Worm (Caenorhabditis elegans) whole organism, L4 larva: Measurements from ENCODE around the gene str-249.

ENCODE experiments used
- D1046.2 ChIP-seq: fragments of 200-800 bp; sonication (Bioruptor generic); IDR thresholded peaks from 2 replicates; pipeline ENCODE4 v1.3.6; 2022; ENCODE audit warnings: missing genetic modification characterization, missing compliant biosample characterization
- F10B5.3 ChIP-seq: sonication (generic microtip); optimal IDR thresholded peaks from 2 replicates; lab custom pipeline; 2016; ENCODE audit warnings: mild to moderate bottlenecking, missing genetic modification characterization, missing compliant biosample characterization
- F26F4.8 ChIP-seq: fragments of 200-800 bp; sonication (Bioruptor generic); conservative IDR thresholded peaks from 2 replicates; pipeline ENCODE4 v1.3.6; 2022; ENCODE audit warnings: missing genetic modification characterization, missing compliant biosample characterization
- F37D6.2 ChIP-seq: sonication (generic microtip); optimal IDR thresholded peaks from 2 replicates; lab custom pipeline; 2016; ENCODE audit warnings: mild to moderate bottlenecking, missing genetic modification characterization, missing compliant biosample characterization
- T26A8.4 ChIP-seq: fragments of 200-800 bp; sonication (Bioruptor generic); IDR thresholded peaks from 2 replicates; pipeline ENCODE4 v1.3.6; 2022; ENCODE audit warnings: missing genetic modification characterization, missing compliant biosample characterization
- Y48G9A.11 ChIP-seq: fragments of 200-800 bp; sonication (Bioruptor generic); IDR thresholded peaks from 2 replicates; pipeline ENCODE4 v1.3.6; 2022; ENCODE audit warnings: missing genetic modification reagents, missing genetic modification characterization, missing compliant biosample characterization
- Y75B8A.6 ChIP-seq: fragments of 200-800 bp; sonication (Bioruptor generic); IDR thresholded peaks from 2 replicates; pipeline ENCODE4 v1.3.6; 2022; ENCODE audit warnings: missing genetic modification reagents, missing genetic modification characterization, missing compliant biosample characterization
- aly-2 ChIP-seq: sonication (generic microtip); optimal IDR thresholded peaks from 2 replicates; lab custom pipeline; 2018; ENCODE audit warnings: missing biosample characterization, missing genetic modification characterization
- ama-1 ChIP-seq: fragments of 150-350 bp; optimal IDR thresholded peaks from 2 replicates; lab custom pipeline; 2014; ENCODE audit warnings: inconsistent platforms, mixed read lengths
- arid-1 ChIP-seq: fragments of 200-800 bp; sonication (Bioruptor generic); conservative IDR thresholded peaks from 2 replicates; pipeline ENCODE4 v1.3.6; 2022; ENCODE audit warnings: missing genetic modification reagents, missing genetic modification characterization, missing compliant biosample characterization
- attf-4 ChIP-seq: sonication (generic microtip); optimal IDR thresholded peaks from 3 replicates; lab custom pipeline; 2017; ENCODE audit warnings: missing biosample characterization, missing genetic modification characterization
- ceh-28 ChIP-seq: fragments of 150-350 bp; optimal IDR thresholded peaks from 2 replicates; lab custom pipeline; 2014; ENCODE audit warnings: missing biosample characterization, missing genetic modification reagents, missing genetic modification characterization
- ceh-32 ChIP-seq: sonication (generic microtip); optimal IDR thresholded peaks from 2 replicates; lab custom pipeline; 2016; ENCODE audit warnings: mild to moderate bottlenecking, missing genetic modification characterization, missing compliant biosample characterization; ENCODE audit not compliant: poor library complexity
- ceh-44 ChIP-seq: fragments of 200-800 bp; sonication (Bioruptor generic); IDR thresholded peaks from 2 replicates; pipeline ENCODE4 v1.3.6; 2022; ENCODE audit warnings: missing genetic modification reagents, missing genetic modification characterization, missing compliant biosample characterization
- ceh-62 ChIP-seq: sonication (generic microtip); optimal IDR thresholded peaks from 2 replicates; lab custom pipeline; 2017; ENCODE audit warnings: missing biosample characterization, missing genetic modification characterization
- ces-1 ChIP-seq: fragments of 150-350 bp; sonication (generic microtip); optimal IDR thresholded peaks from 4 replicates; lab custom pipeline; 2014; ENCODE audit warnings: missing biosample characterization, missing genetic modification reagents, missing genetic modification characterization
- ctbp-1 ChIP-seq: fragments of 200-800 bp; sonication (Bioruptor generic); IDR thresholded peaks from 2 replicates; pipeline ENCODE4 v1.3.6; 2022; ENCODE audit warnings: missing genetic modification reagents, missing genetic modification characterization, missing compliant biosample characterization
- daf-12 ChIP-seq: fragments of 150-350 bp; optimal IDR thresholded peaks from 2 replicates; lab custom pipeline; 2014; ENCODE audit warnings: missing biosample characterization, missing genetic modification reagents, missing genetic modification characterization
- daf-8 ChIP-seq: fragments of 200-800 bp; sonication (Bioruptor generic); IDR thresholded peaks from 2 replicates; pipeline ENCODE4 v1.3.6; 2022; ENCODE audit warnings: missing genetic modification characterization, missing compliant biosample characterization
- dmd-8 ChIP-seq: fragments of 200-800 bp; sonication (Bioruptor generic); IDR thresholded peaks from 2 replicates; pipeline ENCODE4 v1.3.6; 2022; ENCODE audit warnings: missing genetic modification characterization, missing compliant biosample characterization
- dmd-9 ChIP-seq: fragments of 200-800 bp; sonication (Bioruptor generic); IDR thresholded peaks from 2 replicates; pipeline ENCODE4 v1.3.6; 2022; ENCODE audit warnings: missing genetic modification reagents, missing genetic modification characterization, missing compliant biosample characterization
- dve-1 ChIP-seq: sonication (generic microtip); optimal IDR thresholded peaks from 2 replicates; lab custom pipeline; 2017; ENCODE audit warnings: antibody characterized with exemption, mild to moderate bottlenecking, missing genetic modification characterization, missing compliant biosample characterization; ENCODE audit not compliant: insufficient read depth
- fkh-10 ChIP-seq: fragments of 150-350 bp; optimal IDR thresholded peaks from 2 replicates; lab custom pipeline; 2014; ENCODE audit warnings: missing biosample characterization, missing genetic modification reagents, missing genetic modification characterization
- fos-1 ChIP-seq: fragments of 150-350 bp; optimal IDR thresholded peaks from 2 replicates; lab custom pipeline; 2014; ENCODE audit warnings: missing biosample characterization, missing genetic modification characterization
- hlh-11 ChIP-seq: fragments of 200-800 bp; sonication (Bioruptor generic); optimal IDR thresholded peaks from 2 replicates; lab custom pipeline; 2018; ENCODE audit warnings: mild to moderate bottlenecking, missing genetic modification characterization, missing compliant biosample characterization
- hmg-1.1 ChIP-seq: fragments of 200-800 bp; sonication (Bioruptor generic); IDR thresholded peaks from 2 replicates; pipeline ENCODE4 v1.3.6; 2022; ENCODE audit warnings: missing genetic modification reagents, missing genetic modification characterization, missing compliant biosample characterization
- lim-7 ChIP-seq: fragments of 200-800 bp; sonication (Bioruptor generic); IDR thresholded peaks from 2 replicates; pipeline ENCODE4 v1.3.6; 2022; ENCODE audit warnings: missing genetic modification characterization, missing compliant biosample characterization
- lin-29 ChIP-seq: fragments of 200-800 bp; sonication (Bioruptor generic); IDR thresholded peaks from 2 replicates; pipeline ENCODE4 v1.3.6; 2022; ENCODE audit warnings: missing genetic modification reagents, missing genetic modification characterization, missing compliant biosample characterization
- lin-39 ChIP-seq: fragments of 150-350 bp; optimal IDR thresholded peaks from 2 replicates; lab custom pipeline; 2014; ENCODE audit warnings: missing biosample characterization, missing genetic modification reagents, missing genetic modification characterization
- lir-3 ChIP-seq: sonication (generic microtip); optimal IDR thresholded peaks from 2 replicates; lab custom pipeline; 2016; ENCODE audit warnings: mild to moderate bottlenecking, missing genetic modification characterization, missing compliant biosample characterization
- lsy-2 ChIP-seq, 2 experiments: fragments of 150-350 bp in 1 of 2; sonication (generic microtip) in 1 of 2; optimal IDR thresholded peaks; 2 replicates each; lab custom pipeline; 2014 to 2017; ENCODE audit warnings: missing biosample characterization in 2 of 2, missing genetic modification characterization in 2 of 2
- mep-1 ChIP-seq: fragments of 150-350 bp; sonication (generic microtip); optimal IDR thresholded peaks from 3 replicates; lab custom pipeline; 2014; ENCODE audit warnings: missing biosample characterization, missing genetic modification characterization
- mxl-2 ChIP-seq: fragments of 200-800 bp; sonication (Bioruptor generic); conservative IDR thresholded peaks from 2 replicates; pipeline ENCODE4 v1.3.6; 2022; ENCODE audit warnings: missing genetic modification reagents, missing genetic modification characterization, missing compliant biosample characterization
- mxl-3 ChIP-seq: fragments of 200-800 bp; sonication (Bioruptor generic); optimal IDR thresholded peaks from 2 replicates; lab custom pipeline; 2018; ENCODE audit warnings: mild to moderate bottlenecking, missing genetic modification characterization, missing compliant biosample characterization
- nhr-10 ChIP-seq: fragments of 150-350 bp; optimal IDR thresholded peaks from 2 replicates; lab custom pipeline; 2014; ENCODE audit warnings: missing biosample characterization, missing genetic modification characterization
- nhr-102 ChIP-seq: sonication (generic microtip); optimal IDR thresholded peaks from 2 replicates; lab custom pipeline; 2016; ENCODE audit warnings: mild to moderate bottlenecking, missing genetic modification characterization, moderate library complexity, missing compliant biosample characterization
- nhr-11 ChIP-seq: fragments of 150-350 bp; optimal IDR thresholded peaks from 2 replicates; lab custom pipeline; 2014; ENCODE audit warnings: missing biosample characterization, missing genetic modification characterization
- nhr-111 ChIP-seq: fragments of 200-800 bp; sonication (Bioruptor generic); optimal IDR thresholded peaks from 2 replicates; lab custom pipeline; 2018; ENCODE audit warnings: mild to moderate bottlenecking, missing genetic modification characterization, missing compliant biosample characterization
- nhr-48 ChIP-seq: sonication (generic microtip); optimal IDR thresholded peaks from 2 replicates; lab custom pipeline; 2016; ENCODE audit warnings: mild to moderate bottlenecking, missing genetic modification characterization, missing compliant biosample characterization
- nhr-77 ChIP-seq: fragments of 150-350 bp; optimal IDR thresholded peaks from 2 replicates; lab custom pipeline; 2014; ENCODE audit warnings: missing biosample characterization, missing genetic modification characterization
- php-3 ChIP-seq: fragments of 200-800 bp; sonication (Bioruptor generic); IDR thresholded peaks from 2 replicates; pipeline ENCODE4 v1.3.6; 2022; ENCODE audit warnings: missing genetic modification reagents, missing genetic modification characterization, missing compliant biosample characterization
- pqm-1 ChIP-seq: sonication (generic microtip); optimal IDR thresholded peaks from 2 replicates; lab custom pipeline; 2017; ENCODE audit warnings: missing biosample characterization, missing genetic modification characterization
- skn-1 ChIP-seq: fragments of 150-350 bp; optimal IDR thresholded peaks from 2 replicates; lab custom pipeline; 2014; ENCODE audit warnings: missing biosample characterization, missing genetic modification characterization
- snpc-1.2 ChIP-seq: fragments of 200-800 bp; sonication (Bioruptor generic); IDR thresholded peaks from 2 replicates; pipeline ENCODE4 v1.3.6; 2022; ENCODE audit warnings: missing genetic modification reagents, missing genetic modification characterization, missing compliant biosample characterization
- snpc-4 ChIP-seq: fragments of 150-350 bp; optimal IDR thresholded peaks from 2 replicates; lab custom pipeline; 2014; ENCODE audit warnings: missing biosample characterization, missing genetic modification characterization
- spr-3 ChIP-seq: fragments of 200-800 bp; sonication (Bioruptor generic); optimal IDR thresholded peaks from 2 replicates; lab custom pipeline; 2018; ENCODE audit warnings: mild to moderate bottlenecking, missing genetic modification characterization, missing compliant biosample characterization
- tag-97 ChIP-seq: fragments of 200-800 bp; sonication (Bioruptor generic); IDR thresholded peaks from 2 replicates; pipeline ENCODE4 v1.3.6; 2022; ENCODE audit warnings: missing genetic modification characterization, missing compliant biosample characterization
- unc-62 ChIP-seq, 3 experiments: fragments of 150-350 bp in 1 of 3; sonication (generic microtip); optimal IDR thresholded peaks in 2 of 3; peaks in 1 of 3; 1 replicate in 1 of 3; 2 replicates in 2 of 3; lab custom pipeline; 2014 to 2017; ENCODE audit warnings: missing biosample characterization in 3 of 3, missing genetic modification characterization in 3 of 3, missing genetic modification reagents in 3 of 3, missing genotype in 1 of 3
- vab-7 ChIP-seq: fragments of 200-800 bp; sonication (Bioruptor generic); IDR thresholded peaks from 2 replicates; pipeline ENCODE4 v1.3.6; 2022; ENCODE audit warnings: missing genetic modification reagents, missing genetic modification characterization, missing compliant biosample characterization
- zip-11 ChIP-seq: fragments of 200-800 bp; sonication (Bioruptor generic); IDR thresholded peaks from 2 replicates; pipeline ENCODE4 v1.3.6; 2022; ENCODE audit warnings: missing genetic modification characterization, missing compliant biosample characterization

The str-249 gene

ce11 chrIV:7186756-7187155 is at the start of gene str-249:
Gene str-249 (minus strand): TSS chrIV:7186856.
- no peak for TF ChIP-seq lir-3
- TF ChIP-seq dve-1 (tag; lab: Kevin White, UChicago), result no peak
- no peak for TF ChIP-seq mep-1 (tag; lab: Kevin White, UChicago)
- TF ChIP-seq arid-1 (GFP tag; lab: Robert Waterston, UW), result no peak
- TF ChIP-seq Y48G9A.11, result no peak
- no peak for TF ChIP-seq snpc-4 (tag; lab: Kevin White, UChicago)
- no peak for TF ChIP-seq attf-4
- TF ChIP-seq dmd-9 (GFP tag; lab: Robert Waterston, UW), result no peak
- TF ChIP-seq ceh-28, result no peak
- TF ChIP-seq skn-1 (tag; lab: Kevin White, UChicago), result no peak
- TF ChIP-seq aly-2 (tag; lab: Kevin White, UChicago), result no peak
- TF ChIP-seq nhr-11, result no peak
- no peak for TF ChIP-seq nhr-48

ce11 chrIV:7236248-7236772 is 49.7 kb upstream of the str-249 start:
- TF ChIP-seq lin-39 (tag; lab: Kevin White, UChicago) (no peak), hmg-1.1 (GFP tag; lab: Robert Waterston, UW) (no peak), mxl-3 (GFP tag; lab: Kevin White, UChicago) (peak; percentile 52), zip-11 (no peak), daf-12 (tag; lab: Kevin White, UChicago) (no peak), mep-1 (tag; lab: Kevin White, UChicago) (no peak), vab-7 (GFP tag; lab: Robert Waterston, UW) (no peak), nhr-102 (no peak), ctbp-1 (GFP tag; lab: Robert Waterston, UW) (no peak), fos-1 (tag; lab: Kevin White, UChicago) (no peak), spr-3 (no peak), daf-8 (GFP tag; lab: Robert Waterston, UW) (no peak), lsy-2 (tag; optimal IDR thresholded peaks at IDR 0.05; lab: Kevin White, UChicago) (peak in 1 of 2 experiments; percentile 26), dmd-8 (GFP tag; lab: Robert Waterston, UW) (no peak), snpc-1.2 (GFP tag; lab: Robert Waterston, UW) (no peak), lim-7 (no peak), aly-2 (tag; lab: Kevin White, UChicago) (no peak), mxl-2 (no peak), hlh-11 (tag; lab: Kevin White, UChicago) (peak; percentile 20), D1046.2 (GFP tag; lab: Robert Waterston, UW) (no peak), ces-1 (no peak), tag-97 (GFP tag; lab: Robert Waterston, UW) (no peak), F37D6.2 (tag; lab: Kevin White, UChicago) (no peak), nhr-10 (tag; lab: Kevin White, UChicago) (no peak), F10B5.3 (tag; lab: Kevin White, UChicago) (no peak), ceh-32 (tag; lab: Kevin White, UChicago) (no peak), nhr-77 (tag; lab: Kevin White, UChicago) (no peak), php-3 (GFP tag; lab: Robert Waterston, UW) (0 out of 2 replicates have a peak, but pooled peaks have one; percentile 7), F26F4.8 (GFP tag; lab: Robert Waterston, UW) (no peak), nhr-48 (peak; percentile 31), fkh-10 (GFP tag; lab: Kevin White, UChicago) (no peak), ceh-44 (GFP tag; lab: Robert Waterston, UW) (no peak), lin-29 (GFP tag; lab: Robert Waterston, UW) (no peak), ama-1 (lab: Kevin White, UChicago) (no peak), snpc-4 (tag; lab: Kevin White, UChicago) (no peak), T26A8.4 (no peak), pqm-1 (no peak), nhr-111 (GFP tag; lab: Kevin White, UChicago) (no peak), unc-62 (GFP tag; optimal IDR thresholded peaks at IDR 0.05 in 1 of 2; lab: Kevin White, UChicago) (peak in 1 of 2 experiments; percentile 17), unc-62 (tag; optimal IDR thresholded peaks at IDR 0.05; lab: Kevin White, UChicago) (no peak), lir-3 (no peak), Y75B8A.6 (GFP tag; lab: Robert Waterston, UW) (no peak), ceh-62 (no peak), arid-1 (GFP tag; lab: Robert Waterston, UW) (no peak)
